Fruit fly (Drosophila melanogaster): Measurements from ENCODE around the gene TfIIFalpha.
A peak's percentile ranks its signal among the peaks of the same experiment; 100 is the strongest.

Gene TfIIFalpha

DNA sequence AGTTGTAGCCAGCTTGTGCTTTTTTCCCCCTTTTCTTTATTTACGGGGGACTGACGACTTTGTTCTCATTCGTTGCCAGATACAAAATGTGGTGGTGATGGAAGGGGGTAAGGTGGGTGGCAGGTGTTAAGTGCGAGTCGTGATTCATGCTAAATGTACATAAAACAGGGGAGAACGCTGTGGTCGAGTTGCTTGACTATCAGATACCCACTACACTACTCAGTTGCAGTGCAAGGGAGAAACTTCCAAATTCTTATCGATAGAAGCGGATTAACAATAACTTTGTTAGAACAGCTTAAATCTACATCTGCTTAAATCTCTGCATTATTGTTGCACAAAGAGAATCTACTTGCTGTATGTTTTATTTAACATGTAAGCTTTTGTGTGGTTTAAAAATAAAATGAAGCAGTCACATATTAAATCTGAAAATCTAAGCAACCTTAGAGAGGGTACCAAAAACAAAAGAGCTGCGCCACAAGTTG lies 17.4 kb downstream of the TfIIFalpha start (continued):
- TF ChIP-seq Hr3 (GFP tag; optimal IDR thresholded peaks at IDR 0.05) (no peak), aop (GFP tag; IDR thresholded peaks at IDR 0.05) (no peak), br (optimal IDR thresholded peaks at IDR 0.05) (no peak), caup (GFP tag; optimal IDR thresholded peaks at IDR 0.05; ENCODE audit: severe bottlenecking) (peak; percentile 19), Stat92E (GFP tag; optimal IDR thresholded peaks at IDR 0.05) (no peak), peb (GFP tag; IDR thresholded peaks at IDR 0.05) (no peak), Ets65A (GFP tag) (no peak), Sox100B (GFP tag; optimal IDR thresholded peaks at IDR 0.05) (peak; percentile 20), gfzf (GFP tag; optimal IDR thresholded peaks at IDR 0.05) (no peak), chn (GFP tag; optimal IDR thresholded peaks at IDR 0.05) (no peak), CG17829 (tag; optimal IDR thresholded peaks at IDR 0.05) (peak; percentile 7), CG13775 (GFP tag; optimal IDR thresholded peaks at IDR 0.05) (peak; percentile 15), wor (GFP tag; IDR thresholded peaks at IDR 0.05) (no peak), gce (GFP tag; IDR thresholded peaks at IDR 0.05) (0 out of 3 replicates have a peak, but pooled peaks have one; percentile 14), Atf-2 (GFP tag; optimal IDR thresholded peaks at IDR 0.05) (no peak), CG32772 (GFP tag; IDR thresholded peaks at IDR 0.05) (no peak), MESR4 (GFP tag; optimal IDR thresholded peaks at IDR 0.05) (no peak), CG8478 (optimal IDR thresholded peaks at IDR 0.05) (no peak), NC2β (GFP tag; optimal IDR thresholded peaks at IDR 0.05) (no peak), kah (GFP tag; optimal IDR thresholded peaks at IDR 0.05) (no peak), phol (tag; optimal IDR thresholded peaks at IDR 0.05) (peak; percentile 2), dan (GFP tag; IDR thresholded peaks at IDR 0.05) (no peak), pros (GFP tag; optimal IDR thresholded peaks at IDR 0.05) (no peak), toy (GFP tag; IDR thresholded peaks at IDR 0.05) (no peak), CG33557 (GFP tag; optimal IDR thresholded peaks at IDR 0.05) (no peak), CG11093 (GFP tag; IDR thresholded peaks at IDR 0.05) (no peak), ems (GFP tag; optimal IDR thresholded peaks at IDR 0.05) (no peak), ranshi (GFP tag; IDR thresholded peaks at IDR 0.05) (no peak), CG13424 (tag; optimal IDR thresholded peaks at IDR 0.05) (peak; percentile 40), gcm2 (GFP tag; optimal IDR thresholded peaks at IDR 0.05) (no peak), CG18764 (GFP tag; optimal IDR thresholded peaks at IDR 0.05) (no peak), CG31365 (tag; optimal IDR thresholded peaks at IDR 0.05) (no peak), danr (GFP tag; IDR thresholded peaks at IDR 0.05) (no peak), Kr (GFP tag; optimal IDR thresholded peaks at IDR 0.05) (no peak), h (optimal IDR thresholded peaks at IDR 0.05) (no peak), prd (optimal IDR thresholded peaks at IDR 0.05) (no peak), prd (GFP tag; IDR thresholded peaks at IDR 0.05) (no peak), Ravus (GFP tag; IDR thresholded peaks at IDR 0.05) (no peak), CG15011 (GFP tag; optimal IDR thresholded peaks at IDR 0.05) (no peak), sisA (GFP tag; IDR thresholded peaks at IDR 0.05) (no peak; the same call in 1 of the 2 replicates), CG4854 (GFP tag; optimal IDR thresholded peaks at IDR 0.05) (no peak), disco-r (GFP tag; optimal IDR thresholded peaks at IDR 0.05) (no peak), zen2 (GFP tag; IDR thresholded peaks at IDR 0.05; ENCODE audit: partially characterized antibody) (no peak), CG4820 (GFP tag; optimal IDR thresholded peaks at IDR 0.05) (no peak), CG7839 (tag; optimal IDR thresholded peaks at IDR 0.05) (peak; percentile 55), Doc2 (GFP tag; IDR thresholded peaks at IDR 0.05) (no peak), CG3281 (GFP tag; optimal IDR thresholded peaks at IDR 0.05) (peak; percentile 32), knrl (GFP tag; IDR thresholded peaks at IDR 0.05; ENCODE audit: partially characterized antibody) (no peak), sim (GFP tag; IDR thresholded peaks at IDR 0.05) (no peak), CG9437 (GFP tag; optimal IDR thresholded peaks at IDR 0.05) (no peak), row (GFP tag; IDR thresholded peaks at IDR 0.05) (peak; percentile 61), CG42726 (GFP tag; IDR thresholded peaks at IDR 0.05; ENCODE audit: partially characterized antibody) (no peak), CG2875 (GFP tag; optimal IDR thresholded peaks at IDR 0.05) (no peak)

All from whole organism, embryonic.